Fruit fly (Drosophila melanogaster): ENCODE data around the gene egh.

DNA sequence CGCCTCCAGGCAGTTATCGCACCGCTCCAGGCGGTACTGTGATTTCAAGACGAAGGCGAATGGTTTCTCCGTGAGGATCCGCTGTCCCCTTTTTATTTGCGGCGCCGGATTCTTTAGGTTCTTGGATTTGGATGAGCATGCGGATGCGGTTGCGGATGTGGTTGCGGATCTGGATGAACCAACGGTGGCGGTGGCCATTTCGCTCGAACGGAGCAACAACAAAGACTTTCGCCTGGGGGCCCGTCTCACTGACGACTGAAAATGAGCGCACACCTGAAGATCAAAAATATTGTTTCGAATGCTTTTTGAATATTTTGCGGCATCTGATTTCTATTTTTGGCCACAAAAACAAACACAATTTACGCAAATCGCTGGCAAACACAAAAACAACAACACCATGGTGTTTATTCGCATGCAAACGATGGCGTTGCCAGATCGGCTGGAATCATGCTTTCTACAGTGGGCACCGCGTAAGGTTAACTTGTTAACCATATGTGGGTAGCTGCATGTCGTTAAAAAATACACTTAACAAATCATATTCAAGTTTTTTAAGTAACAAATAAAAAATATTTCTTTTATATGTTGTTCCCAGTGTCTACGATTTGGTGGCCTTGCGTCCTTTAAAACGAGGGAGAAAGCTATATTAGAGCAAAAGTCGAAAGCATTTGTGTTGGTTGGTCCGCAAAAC, 20.3 kb downstream of the egh start, which contains the start of gene Smyd3:
- TF ChIP-seq CTCF (optimal IDR thresholded peaks at IDR 0.05), result no peak
- TF ChIP-seq CG8478 (optimal IDR thresholded peaks at IDR 0.05), result no peak
